Worm (Caenorhabditis elegans) whole organism, late embryonic: ENCODE data around the gene gspd-1.

Experiments
- ama-1 ChIP-seq: fragments of 150-350 bp; optimal IDR thresholded peaks from 2 replicates; lab custom pipeline; 2014
- nhr-11 ChIP-seq: fragments of 150-350 bp; optimal IDR thresholded peaks from 2 replicates; lab custom pipeline; 2014; ENCODE audit warnings: missing biosample characterization, missing genetic modification characterization

- TF ChIP-seq ama-1 (lab: Kevin White, UChicago) (no peak), nhr-11 (tag; lab: Kevin White, UChicago) (no peak)
These were observed 35.5 kb downstream of the gspd-1 start for ce11 chrIV:11352768-11353167.
